Fruit fly (Drosophila melanogaster): ENCODE data around the gene CG4822.

The CG4822 gene

DNA sequence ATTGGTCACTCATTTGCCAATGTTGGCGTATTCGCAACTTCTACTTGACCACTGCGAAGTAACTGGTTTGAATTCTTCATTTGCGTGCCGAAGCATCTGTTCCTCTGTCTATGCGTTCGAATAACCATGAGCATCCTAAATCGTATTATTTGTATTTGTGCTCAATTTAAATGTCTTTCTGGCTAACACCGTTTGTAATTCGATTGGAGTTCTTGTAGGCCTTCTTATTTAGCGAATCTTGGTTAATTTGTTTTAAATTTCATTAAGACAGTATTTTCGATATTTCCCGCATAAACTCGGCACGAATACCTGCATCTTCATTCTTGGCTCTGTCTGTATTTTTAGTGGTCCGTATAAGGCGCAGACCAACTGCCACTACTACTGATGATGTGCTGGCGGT lies 29.7 kb downstream of the CG4822 start (continued):
- TF ChIP-seq dl (GFP tag; optimal IDR thresholded peaks at IDR 0.05; ENCODE audit: insufficient read depth in 1 of 2, partially characterized antibody in 2 of 2): no peak
- peak in 1 of 2 experiments; percentile 86 for TF ChIP-seq foxo (GFP tag; optimal IDR thresholded peaks at IDR 0.05)
- peak; percentile 90 for TF ChIP-seq HLH106 (tag; optimal IDR thresholded peaks at IDR 0.05)
- TF ChIP-seq Dif (GFP tag; optimal IDR thresholded peaks at IDR 0.05; ENCODE audit: partially characterized antibody): no peak
- TF ChIP-seq CG32264 (GFP tag; optimal IDR thresholded peaks at IDR 0.05): peak; percentile 59
- TF ChIP-seq rgr (GFP tag; optimal IDR thresholded peaks at IDR 0.05): peak; percentile 81
- peak; percentile 84 for TF ChIP-seq CG9705 (GFP tag; optimal IDR thresholded peaks at IDR 0.05)
- no peak for TF ChIP-seq usp (GFP tag; optimal IDR thresholded peaks at IDR 0.05)
- TF ChIP-seq Sp1 (GFP tag; optimal IDR thresholded peaks at IDR 0.05): peak; percentile 93

dm6 chr2L:91333-91732 lies 30.2 kb downstream of the CG4822 start:
- TF ChIP-seq Sp1 (GFP tag; optimal IDR thresholded peaks at IDR 0.05): no peak
- no peak for TF ChIP-seq Hnf4 (GFP tag; optimal IDR thresholded peaks at IDR 0.05)
- no peak for TF ChIP-seq dl (GFP tag; optimal IDR thresholded peaks at IDR 0.05; ENCODE audit: insufficient read depth in 1 of 2, partially characterized antibody in 2 of 2)
- no peak for TF ChIP-seq CrebA (GFP tag; optimal IDR thresholded peaks at IDR 0.05; ENCODE audit: borderline replicate concordance)
- TF ChIP-seq Jra (GFP tag; optimal IDR thresholded peaks at IDR 0.05): no peak
- no peak for TF ChIP-seq sv (GFP tag; optimal IDR thresholded peaks at IDR 0.05)
- no peak for TF ChIP-seq brk (GFP tag; optimal IDR thresholded peaks at IDR 0.05)
- TF ChIP-seq br (GFP tag; optimal IDR thresholded peaks at IDR 0.05): no peak
- no peak for TF ChIP-seq Abd-B (GFP tag; optimal IDR thresholded peaks at IDR 0.05)
- TF ChIP-seq GATAd (GFP tag; optimal IDR thresholded peaks at IDR 0.05): no peak
- no peak for TF ChIP-seq Dif (GFP tag; optimal IDR thresholded peaks at IDR 0.05; ENCODE audit: partially characterized antibody)
- no peak for TF ChIP-seq h (GFP tag; optimal IDR thresholded peaks at IDR 0.05)
- no peak for TF ChIP-seq HLH106 (tag; optimal IDR thresholded peaks at IDR 0.05)
- no peak for TF ChIP-seq tai (GFP tag; optimal IDR thresholded peaks at IDR 0.05)
- no peak for TF ChIP-seq dmrt93B (GFP tag; optimal IDR thresholded peaks at IDR 0.05)
- TF ChIP-seq psq (GFP tag; optimal IDR thresholded peaks at IDR 0.05): no peak

dm6 chr2L:90081-90480 lies 31.5 kb downstream of the CG4822 start:
- no peak for TF ChIP-seq fru (GFP tag; optimal IDR thresholded peaks at IDR 0.05)
- no peak for TF ChIP-seq ey (GFP tag; optimal IDR thresholded peaks at IDR 0.05)
- no peak for TF ChIP-seq rgr (GFP tag; optimal IDR thresholded peaks at IDR 0.05)
- TF ChIP-seq CG9705 (GFP tag; optimal IDR thresholded peaks at IDR 0.05): no peak
- no peak for TF ChIP-seq Abd-B (GFP tag; optimal IDR thresholded peaks at IDR 0.05)
- TF ChIP-seq CrebA (GFP tag; optimal IDR thresholded peaks at IDR 0.05; ENCODE audit: borderline replicate concordance): no peak
- TF ChIP-seq Vsx2 (GFP tag; optimal IDR thresholded peaks at IDR 0.05; ENCODE audit: partially characterized antibody): no peak
- TF ChIP-seq Myc (optimal IDR thresholded peaks at IDR 0.05): no peak
- no peak for TF ChIP-seq dmrt93B (GFP tag; optimal IDR thresholded peaks at IDR 0.05)
- no peak for TF ChIP-seq Dfd (GFP tag; optimal IDR thresholded peaks at IDR 0.05)
- no peak for TF ChIP-seq Mio (GFP tag; optimal IDR thresholded peaks at IDR 0.05)
- no peak for TF ChIP-seq brk (GFP tag; optimal IDR thresholded peaks at IDR 0.05)
- TF ChIP-seq psq (GFP tag; optimal IDR thresholded peaks at IDR 0.05): no peak
- no peak for TF ChIP-seq br (GFP tag; optimal IDR thresholded peaks at IDR 0.05)
- no peak for TF ChIP-seq OdsH (GFP tag; optimal IDR thresholded peaks at IDR 0.05)
- no peak for TF ChIP-seq lola (GFP tag; optimal IDR thresholded peaks at IDR 0.05)
- TF ChIP-seq Rel (GFP tag; optimal IDR thresholded peaks at IDR 0.05): no peak
- no peak for TF ChIP-seq Rel (tag; optimal IDR thresholded peaks at IDR 0.05)
- no peak for TF ChIP-seq pan (optimal IDR thresholded peaks at IDR 0.05)
- TF ChIP-seq tai (GFP tag; optimal IDR thresholded peaks at IDR 0.05): no peak
- TF ChIP-seq Jra (GFP tag; optimal IDR thresholded peaks at IDR 0.05): no peak

DNA sequence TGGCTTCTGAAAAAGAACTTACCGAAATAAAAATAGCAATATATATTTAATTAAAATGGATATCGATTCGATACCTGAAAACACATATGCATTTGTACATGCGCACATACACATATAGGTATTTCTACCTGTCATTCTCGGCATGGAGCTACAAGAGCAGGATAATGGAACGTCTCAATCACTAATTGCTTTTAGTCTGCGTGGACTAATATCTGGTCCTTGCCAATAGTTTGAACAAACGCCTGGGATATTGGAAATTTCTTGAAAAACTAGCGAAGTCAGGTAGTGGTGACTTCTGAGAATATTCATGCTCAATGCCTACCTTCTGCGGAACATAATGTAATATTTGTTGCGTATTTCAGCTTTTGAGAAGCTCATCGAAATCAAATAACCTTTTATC lies 32.4 kb downstream of the CG4822 start:
- TF ChIP-seq OdsH (GFP tag; optimal IDR thresholded peaks at IDR 0.05) (no peak), woc (GFP tag; optimal IDR thresholded peaks at IDR 0.05) (no peak), ey (GFP tag; optimal IDR thresholded peaks at IDR 0.05) (no peak), sage (GFP tag; optimal IDR thresholded peaks at IDR 0.05) (no peak), HLH106 (tag; optimal IDR thresholded peaks at IDR 0.05) (no peak), CG32264 (GFP tag; optimal IDR thresholded peaks at IDR 0.05) (no peak), dmrt93B (GFP tag; optimal IDR thresholded peaks at IDR 0.05) (no peak), dsf (GFP tag; optimal IDR thresholded peaks at IDR 0.05; ENCODE audit: borderline replicate concordance) (no peak), dl (GFP tag; optimal IDR thresholded peaks at IDR 0.05; ENCODE audit: insufficient read depth in 1 of 2, partially characterized antibody in 2 of 2) (no peak), Jra (GFP tag; optimal IDR thresholded peaks at IDR 0.05) (no peak), GATAd (GFP tag; optimal IDR thresholded peaks at IDR 0.05) (no peak), Hr78 (GFP tag; optimal IDR thresholded peaks at IDR 0.05) (no peak), Mio (GFP tag; optimal IDR thresholded peaks at IDR 0.05) (no peak)

Data from whole organism, wandering third instar larva.